Fruit fly (Drosophila melanogaster) whole organism, prepupa: ENCODE measurements around the gene LanA.

Source experiments
- CG10631 ChIP-seq: fragments of 200-800 bp; sonication (Bioruptor generic); optimal IDR thresholded peaks from 2 replicates; lab custom pipeline; 2016; ENCODE audit warnings: missing biosample characterization, missing genetic modification characterization
- CG11294 ChIP-seq: fragments of 200-800 bp; sonication (Bioruptor generic); IDR thresholded peaks from 2 replicates; pipeline ENCODE4 v1.3.6; 2022; ENCODE audit warnings: missing biosample characterization, missing genetic modification characterization
- CG11762 ChIP-seq: fragments of 200-800 bp; sonication (Bioruptor generic); optimal IDR thresholded peaks from 3 replicates; lab custom pipeline; 2016; ENCODE audit warnings: missing biosample characterization, missing genetic modification characterization; ENCODE audit not compliant: insufficient read depth
- CG11902 ChIP-seq: fragments of 200-800 bp; sonication (Bioruptor generic); optimal IDR thresholded peaks from 3 replicates; lab custom pipeline; 2016; ENCODE audit warnings: missing biosample characterization, missing genetic modification characterization
- CG15336 ChIP-seq: fragments of 200-800 bp; sonication (Bioruptor generic); IDR thresholded peaks from 2 replicates; pipeline ENCODE4 v1.3.6; 2022; ENCODE audit warnings: missing biosample characterization, missing genetic modification characterization
- CG1621 ChIP-seq: fragments of 200-800 bp; sonication (Bioruptor generic); optimal IDR thresholded peaks from 3 replicates; lab custom pipeline; 2018; ENCODE audit warnings: missing biosample characterization, mild to moderate bottlenecking, missing genetic modification characterization
- CG16779 ChIP-seq: fragments of 200-800 bp; sonication (Bioruptor generic); optimal IDR thresholded peaks from 3 replicates; lab custom pipeline; 2017; ENCODE audit warnings: missing biosample characterization, mild to moderate bottlenecking, missing genetic modification characterization
- CG31627 ChIP-seq: fragments of 200-800 bp; sonication (Bioruptor generic); optimal IDR thresholded peaks from 3 replicates; lab custom pipeline; 2016; ENCODE audit warnings: missing biosample characterization, missing genetic modification characterization
- CG6276 ChIP-seq: fragments of 200-800 bp; sonication (Bioruptor generic); optimal IDR thresholded peaks from 2 replicates; lab custom pipeline; 2017; ENCODE audit warnings: missing biosample characterization, mild to moderate bottlenecking, missing genetic modification characterization
- CG6808 ChIP-seq: fragments of 200-800 bp; sonication (Bioruptor generic); optimal IDR thresholded peaks from 3 replicates; lab custom pipeline; 2017; ENCODE audit warnings: missing biosample characterization, missing genetic modification characterization, mild to moderate bottlenecking, moderate library complexity, missing genetic modification reagents
- CG7368 ChIP-seq: fragments of 200-800 bp; sonication (Bioruptor generic); optimal IDR thresholded peaks from 3 replicates; lab custom pipeline; 2016; ENCODE audit warnings: missing biosample characterization, missing genetic modification characterization
- CG8632 ChIP-seq: fragments of 200-800 bp; sonication (Bioruptor generic); optimal IDR thresholded peaks from 3 replicates; lab custom pipeline; 2016; ENCODE audit warnings: missing biosample characterization, missing genetic modification characterization
- Eip78C ChIP-seq: fragments of 200-800 bp; sonication (Bioruptor generic); peaks from one replicate; lab custom pipeline; 2016; ENCODE audit warnings: missing biosample characterization, missing genetic modification characterization
- Eip93F ChIP-seq: fragments of 200-800 bp; sonication (Bioruptor generic); optimal IDR thresholded peaks from 2 replicates; lab custom pipeline; 2016; ENCODE audit warnings: missing biosample characterization, mild to moderate bottlenecking, missing genetic modification characterization
- Ets96B ChIP-seq: fragments of 200-800 bp; optimal IDR thresholded peaks from 2 replicates; lab custom pipeline; 2019; ENCODE audit warnings: missing biosample characterization, mild to moderate bottlenecking, missing genetic modification characterization, moderate library complexity
- Gug ChIP-seq: fragments of 200-800 bp; sonication (Bioruptor generic); IDR thresholded peaks from 2 replicates; pipeline ENCODE4 v1.3.6; 2022; ENCODE audit warnings: missing biosample characterization, missing genetic modification characterization
- Hr39 ChIP-seq: fragments of 200-800 bp; sonication (Bioruptor generic); optimal IDR thresholded peaks from 2 replicates; lab custom pipeline; 2016; ENCODE audit warnings: missing biosample characterization, missing genetic modification characterization
- Lpt ChIP-seq: fragments of 200-800 bp; sonication (Bioruptor generic); optimal IDR thresholded peaks from 3 replicates; lab custom pipeline; 2016; ENCODE audit warnings: missing biosample characterization, missing genetic modification characterization
- OdsH ChIP-seq: fragments of 200-800 bp; sonication (Bioruptor generic); optimal IDR thresholded peaks from 3 replicates; lab custom pipeline; 2016; ENCODE audit warnings: missing biosample characterization, missing genetic modification characterization
- Sox14 ChIP-seq: fragments of 200-800 bp; sonication (Bioruptor generic); optimal IDR thresholded peaks from 3 replicates; lab custom pipeline; 2016; ENCODE audit warnings: missing biosample characterization, missing genetic modification characterization
- Sox15 ChIP-seq: fragments of 200-800 bp; sonication (Bioruptor generic); optimal IDR thresholded peaks from 3 replicates; lab custom pipeline; 2016; ENCODE audit warnings: missing biosample characterization, missing genetic modification characterization
- dac ChIP-seq: fragments of 200-800 bp; sonication (Bioruptor generic); optimal IDR thresholded peaks from 2 replicates; lab custom pipeline; 2017; ENCODE audit warnings: missing biosample characterization, mild to moderate bottlenecking, missing genetic modification characterization
- dsx ChIP-seq: fragments of 200-800 bp; optimal IDR thresholded peaks from 3 replicates; lab custom pipeline; 2019; ENCODE audit warnings: missing biosample characterization, mild to moderate bottlenecking, missing genetic modification characterization, moderate library complexity; ENCODE audit not compliant: poor library complexity, severe bottlenecking
- fd85E ChIP-seq: fragments of 200-800 bp; sonication (Bioruptor generic); optimal IDR thresholded peaks from 3 replicates; lab custom pipeline; 2016; ENCODE audit warnings: missing biosample characterization, missing genetic modification characterization
- lz ChIP-seq: fragments of 200-800 bp; sonication (Bioruptor generic); optimal IDR thresholded peaks from 3 replicates; lab custom pipeline; 2016; ENCODE audit warnings: missing biosample characterization, missing genetic modification characterization
- net ChIP-seq: fragments of 200-800 bp; sonication (Bioruptor generic); optimal IDR thresholded peaks from 3 replicates; lab custom pipeline; 2016; ENCODE audit warnings: missing biosample characterization, missing genetic modification characterization
- pdm3 ChIP-seq: fragments of 200-800 bp; sonication (Bioruptor generic); optimal IDR thresholded peaks from 3 replicates; lab custom pipeline; 2016; ENCODE audit warnings: missing biosample characterization, missing genetic modification characterization
- spab ChIP-seq: fragments of 200-800 bp; sonication (Bioruptor generic); optimal IDR thresholded peaks from 2 replicates; lab custom pipeline; 2017; ENCODE audit warnings: missing biosample characterization, mild to moderate bottlenecking, missing genetic modification characterization, missing genetic modification reagents
- svp ChIP-seq: fragments of 200-800 bp; sonication (Bioruptor generic); peaks from one replicate; lab custom pipeline; 2016; ENCODE audit warnings: missing biosample characterization, missing genetic modification characterization

The LanA gene

dm6 chr3L:6154951-6155394, 62.8 kb downstream of the LanA start (continued):
- TF ChIP-seq CG1621 (tag; lab: Kevin White, UChicago): peak; percentile 57
- peak; percentile 49 for TF ChIP-seq CG8632 (GFP tag; lab: Kevin White, UChicago)
- TF ChIP-seq Sox15 (GFP tag; lab: Kevin White, UChicago): no peak
- no peak for TF ChIP-seq dac (GFP tag; lab: Kevin White, UChicago)
- TF ChIP-seq Lpt (GFP tag; lab: Kevin White, UChicago): peak; percentile 31
- no peak for TF ChIP-seq Eip93F (GFP tag; lab: Kevin White, UChicago)
- TF ChIP-seq Ets96B (tag; lab: Kevin White, UChicago): peak; percentile 37
- TF ChIP-seq Gug (GFP tag; lab: Robert Waterston, UW): no peak
- TF ChIP-seq CG31627 (GFP tag; lab: Kevin White, UChicago): no peak
- TF ChIP-seq CG15336 (GFP tag; lab: Robert Waterston, UW): peak; percentile 65
- TF ChIP-seq Hr39 (GFP tag; lab: Kevin White, UChicago): no peak
- peak; percentile 73 for TF ChIP-seq Eip78C (GFP tag; lab: Kevin White, UChicago)
- no peak for TF ChIP-seq CG11902
- peak; percentile 59 for TF ChIP-seq net
- peak; percentile 86 for TF ChIP-seq CG6808
- TF ChIP-seq Sox14 (GFP tag; lab: Kevin White, UChicago): no peak
- no peak for TF ChIP-seq OdsH (GFP tag; lab: Kevin White, UChicago)
- TF ChIP-seq CG11762 (GFP tag; lab: Kevin White, UChicago): peak; percentile 30
- TF ChIP-seq CG7368 (GFP tag; lab: Kevin White, UChicago): peak; percentile 51
- no peak for TF ChIP-seq lz (GFP tag; lab: Kevin White, UChicago)
- TF ChIP-seq CG16779 (tag; lab: Kevin White, UChicago): peak; percentile 63
- no peak for TF ChIP-seq CG10631 (GFP tag; lab: Kevin White, UChicago)
- peak; percentile 15 for TF ChIP-seq pdm3 (GFP tag; lab: Kevin White, UChicago)
- TF ChIP-seq fd85E (GFP tag; lab: Kevin White, UChicago): no peak
- peak; percentile 57 for TF ChIP-seq spab (GFP tag; lab: Kevin White, UChicago)
- TF ChIP-seq CG11294 (GFP tag; lab: Robert Waterston, UW): no peak
- peak; percentile 76 for TF ChIP-seq CG6276 (GFP tag; lab: Kevin White, UChicago)
- TF ChIP-seq dsx (GFP tag; lab: Kevin White, UChicago): peak; percentile 62
- TF ChIP-seq svp: no peak
